Fruit fly (Drosophila melanogaster): ENCODE results near the gene to.
A peak's percentile ranks its signal among the peaks of the same experiment; 100 is the strongest.

The to gene

DNA sequence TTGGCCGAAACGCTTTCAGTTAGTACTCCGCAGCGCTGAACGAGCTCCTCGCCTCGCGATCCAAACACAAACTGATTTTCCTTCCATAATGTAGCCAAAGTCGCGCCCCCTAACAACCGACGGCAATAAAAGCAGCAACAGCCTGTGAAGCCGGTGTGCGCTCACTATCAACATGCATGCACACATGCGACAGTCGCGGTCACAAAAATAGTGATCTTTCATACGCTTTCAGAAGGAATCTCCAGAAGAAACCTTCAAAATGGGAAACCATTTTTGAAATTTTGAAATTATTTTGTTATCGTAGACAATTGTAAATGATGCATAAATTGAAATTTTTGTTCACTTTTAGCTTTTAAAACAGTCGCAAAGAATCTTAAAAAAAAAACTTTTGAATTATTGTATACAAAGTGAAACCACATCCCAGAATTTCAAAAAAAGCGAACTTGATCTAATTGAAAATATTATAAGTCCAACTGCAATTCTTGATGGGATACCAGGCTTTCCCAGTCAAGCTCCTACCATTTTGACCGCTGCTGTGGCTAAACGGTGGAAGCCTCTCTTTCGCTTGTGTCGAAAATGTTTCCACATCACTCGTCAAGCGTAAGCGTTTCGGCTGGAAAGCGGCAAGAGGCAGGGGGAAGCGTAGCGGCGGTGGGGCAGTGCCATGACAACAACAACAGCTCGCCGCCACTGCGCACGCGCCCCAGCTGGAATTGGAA is 7.5 kb upstream of the to start, which contains the start of gene Cad96Cb:
Cad96Cb (minus strand) TSS at position 51 of the 719 bp plus-strand sequence.
- peak; percentile 6 for TF ChIP-seq CG17801 (GFP tag; optimal IDR thresholded peaks at IDR 0.05; ENCODE audit: partially characterized antibody)

DNA sequence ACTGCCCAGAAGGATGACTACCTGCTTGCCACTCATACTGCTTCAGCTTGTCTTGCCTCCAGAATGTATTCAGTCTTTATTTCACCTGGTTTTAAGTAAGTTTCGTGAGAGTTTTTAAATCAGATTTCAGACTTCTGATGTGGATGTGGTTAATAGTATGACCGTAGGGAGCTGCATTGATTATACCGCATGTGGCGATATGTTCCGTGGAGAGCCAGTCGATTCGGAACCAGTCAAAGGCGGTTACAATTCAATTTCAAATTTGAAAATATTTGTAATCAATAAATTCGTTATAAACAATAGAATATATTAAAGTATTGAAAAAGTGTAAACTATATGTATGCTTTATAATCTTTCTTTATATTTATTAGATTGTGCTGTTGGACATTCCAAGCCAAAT is 4.6 kb upstream of the to start, which contains the start of gene Sil1:
Sil1 (minus strand) TSS at position 168 of the 400 bp plus-strand sequence.
- peak; percentile 29 for TF ChIP-seq CG17801 (GFP tag; optimal IDR thresholded peaks at IDR 0.05; ENCODE audit: partially characterized antibody)

DNA sequence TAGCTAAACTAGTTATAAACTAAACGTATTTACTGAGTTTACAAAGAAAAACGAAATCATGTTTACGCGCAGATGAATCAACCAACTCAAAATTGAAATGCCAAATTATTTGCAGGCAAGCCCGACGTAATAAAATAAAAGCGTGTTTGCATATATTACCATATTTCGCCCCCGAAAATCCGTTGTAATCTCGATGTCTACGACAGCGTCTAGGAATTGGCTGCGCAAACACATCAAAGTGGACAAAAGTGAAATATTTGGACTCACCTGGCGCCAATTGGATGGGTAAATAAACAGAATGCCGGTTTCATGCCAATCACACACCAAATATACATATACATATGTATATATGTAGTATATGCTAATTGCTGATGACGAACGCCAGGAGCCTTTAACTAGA is 3.9 kb upstream of the to start:
- TF ChIP-seq CG17801 (GFP tag; optimal IDR thresholded peaks at IDR 0.05; ENCODE audit: partially characterized antibody): no peak

DNA sequence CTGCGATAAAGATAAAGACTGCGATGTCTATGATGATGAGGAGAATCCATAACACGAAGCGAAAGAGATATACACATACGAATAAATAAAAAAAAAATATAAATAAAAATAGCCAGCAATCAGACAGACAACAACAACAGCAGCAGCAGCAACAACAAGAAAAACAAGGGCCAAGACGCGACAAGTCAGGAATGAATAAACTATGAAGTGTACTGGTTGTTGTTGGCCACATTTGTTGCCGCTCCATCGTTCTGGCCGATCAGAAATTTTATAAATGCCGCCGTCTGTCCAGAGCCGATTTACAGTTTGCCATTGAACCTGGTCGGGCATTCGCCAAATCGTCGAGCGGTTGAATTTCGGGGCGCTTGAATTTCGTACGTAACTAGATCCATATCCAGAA is 2.7 kb upstream of the to start, which contains the start of gene Jhbp7:
Jhbp7 (plus strand) TSS at position 301 of the 400 bp plus-strand sequence.
- no peak for TF ChIP-seq CG17801 (GFP tag; optimal IDR thresholded peaks at IDR 0.05; ENCODE audit: partially characterized antibody)

DNA sequence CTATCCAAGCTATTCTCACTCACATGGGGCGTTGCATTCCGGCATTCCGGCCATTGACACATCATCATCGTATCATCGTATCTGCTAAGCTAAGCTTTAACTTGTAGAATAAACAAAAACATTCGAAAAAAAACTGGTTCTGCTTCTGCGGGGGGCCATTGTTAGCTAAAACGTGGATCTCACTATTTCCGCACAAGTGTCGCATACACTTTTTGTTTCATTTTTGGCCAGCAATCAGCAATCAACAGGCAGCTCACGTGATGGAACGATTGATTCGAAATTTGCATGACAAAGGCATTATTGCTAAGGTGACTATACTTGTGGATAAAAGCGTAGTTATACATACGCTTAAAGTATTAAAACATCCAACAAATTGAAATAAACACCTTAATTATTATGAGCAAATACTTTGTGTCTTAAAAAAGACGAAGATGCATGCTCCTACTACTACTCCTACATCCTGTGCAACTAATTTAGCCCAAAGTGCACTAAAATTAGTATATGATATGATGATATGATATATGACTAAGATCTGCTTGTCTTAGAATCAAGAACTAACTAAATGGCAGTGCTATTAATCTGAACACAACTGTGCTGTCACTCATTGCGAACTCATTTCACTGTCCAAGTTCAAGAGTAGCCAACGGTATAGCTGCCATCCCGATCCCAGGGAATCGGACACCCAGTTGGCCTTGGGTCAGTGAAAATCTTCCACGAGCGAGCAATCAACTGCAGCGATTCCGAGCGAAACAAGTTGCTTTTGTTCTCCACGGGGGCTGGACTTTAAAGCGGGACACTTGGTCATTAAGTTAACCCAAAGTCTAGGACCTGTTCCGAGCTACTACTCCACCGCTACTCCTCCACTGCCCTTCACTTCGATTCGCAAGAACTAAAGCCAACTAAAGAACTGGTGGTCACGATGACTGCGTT is 944 bp upstream of the to start:
- no peak for TF ChIP-seq CG17801 (GFP tag; optimal IDR thresholded peaks at IDR 0.05; ENCODE audit: partially characterized antibody)

DNA sequence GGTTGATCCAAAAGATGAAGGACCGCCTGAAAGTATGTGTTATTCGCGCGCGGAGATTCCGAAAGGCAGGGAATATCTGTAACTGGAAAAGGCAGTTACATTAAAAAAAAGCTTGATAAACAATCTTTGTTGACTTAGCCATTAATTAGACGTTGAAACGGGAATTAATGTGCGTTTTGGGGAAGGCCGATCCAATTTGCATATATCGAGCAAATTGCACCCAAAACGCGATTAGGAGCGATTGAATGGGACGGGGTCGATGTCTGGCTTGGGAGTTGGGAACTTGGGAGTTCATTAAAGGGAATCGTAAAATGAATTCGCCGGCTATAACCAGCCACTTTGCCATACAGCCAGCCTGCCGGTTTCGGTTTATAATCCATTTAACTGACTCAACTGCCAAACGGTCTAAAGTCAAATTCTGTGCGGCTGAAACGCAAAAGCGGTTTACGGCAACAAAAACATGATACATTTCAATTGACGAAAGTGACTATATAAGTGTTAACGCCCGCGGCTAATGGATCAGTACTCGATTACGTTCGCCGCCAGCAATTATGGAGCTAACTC is 1.6 kb downstream of the to start, which contains the start of gene CG11854:
CG11854 (plus strand) TSS at position 514 of the 564 bp plus-strand sequence.
- no peak for TF ChIP-seq CG17801 (GFP tag; optimal IDR thresholded peaks at IDR 0.05; ENCODE audit: partially characterized antibody)

DNA sequence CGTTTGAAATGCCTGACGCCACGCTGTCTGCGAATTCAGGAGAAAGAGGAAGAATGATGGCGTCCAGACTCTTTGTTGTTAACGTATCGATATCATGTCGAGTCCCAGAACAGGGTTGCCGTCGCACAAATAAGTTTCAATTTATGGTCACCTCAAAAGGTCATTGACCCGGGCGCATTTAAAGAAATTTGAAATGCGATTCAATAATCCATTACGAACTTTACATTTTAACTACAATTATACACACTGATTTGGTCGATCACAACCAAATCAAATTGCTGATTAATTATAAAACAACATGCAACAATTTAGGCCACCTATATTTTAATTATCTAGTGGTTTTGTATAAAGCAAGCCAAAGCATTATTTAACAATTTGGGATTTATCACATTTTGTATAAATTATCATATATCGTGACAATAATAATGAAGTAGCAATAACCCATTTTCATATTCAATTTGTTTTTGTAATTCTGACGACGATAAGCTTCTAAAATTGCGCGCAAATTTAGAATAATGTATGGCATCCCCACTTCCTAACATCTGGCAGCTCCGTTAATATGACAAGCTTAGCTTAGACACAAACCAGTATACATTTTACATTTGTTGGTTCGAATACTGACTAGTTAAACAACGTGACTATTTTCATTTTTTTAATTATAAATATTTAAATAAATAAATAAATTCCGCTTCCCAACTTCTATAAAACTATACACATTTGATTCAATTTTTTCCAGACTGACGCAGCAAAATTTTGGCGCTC is 5.3 kb downstream of the to start, which contains the start of gene bam:
bam (minus strand) TSS at position 58 of the 762 bp plus-strand sequence.
- TF ChIP-seq CG17801 (GFP tag; optimal IDR thresholded peaks at IDR 0.05; ENCODE audit: partially characterized antibody): no peak

DNA sequence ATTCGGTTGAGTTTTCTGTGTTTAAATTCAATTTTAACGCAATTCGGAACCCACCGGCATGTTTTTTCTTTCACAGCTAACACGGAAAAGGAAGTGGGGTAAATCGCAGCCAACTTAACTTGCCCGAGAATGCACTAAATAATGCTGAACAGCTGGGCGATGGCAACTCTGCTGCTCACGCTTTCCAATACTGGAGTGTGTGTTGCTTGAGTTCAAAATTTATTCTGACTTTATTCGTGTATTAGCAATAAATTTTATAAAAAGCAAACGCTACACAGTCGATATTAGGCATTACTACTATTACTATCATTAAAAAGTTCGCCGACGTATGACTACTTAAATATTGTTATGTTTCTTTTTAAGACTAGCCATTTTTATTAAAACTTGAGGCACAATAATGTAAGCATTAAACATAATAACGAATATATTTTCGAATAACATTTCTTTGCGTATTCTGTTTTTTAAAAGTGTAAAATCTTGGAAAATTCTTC is 7.4 kb downstream of the to start, which contains the start of the genes RpS27 and Nup37:
RpS27 (minus strand) TSS at position 136 of the 491 bp plus-strand sequence.
Nup37 (plus strand) TSS at position 280 of the 491 bp plus-strand sequence.
- TF ChIP-seq CG17801 (GFP tag; optimal IDR thresholded peaks at IDR 0.05; ENCODE audit: partially characterized antibody): peak; percentile 89

DNA sequence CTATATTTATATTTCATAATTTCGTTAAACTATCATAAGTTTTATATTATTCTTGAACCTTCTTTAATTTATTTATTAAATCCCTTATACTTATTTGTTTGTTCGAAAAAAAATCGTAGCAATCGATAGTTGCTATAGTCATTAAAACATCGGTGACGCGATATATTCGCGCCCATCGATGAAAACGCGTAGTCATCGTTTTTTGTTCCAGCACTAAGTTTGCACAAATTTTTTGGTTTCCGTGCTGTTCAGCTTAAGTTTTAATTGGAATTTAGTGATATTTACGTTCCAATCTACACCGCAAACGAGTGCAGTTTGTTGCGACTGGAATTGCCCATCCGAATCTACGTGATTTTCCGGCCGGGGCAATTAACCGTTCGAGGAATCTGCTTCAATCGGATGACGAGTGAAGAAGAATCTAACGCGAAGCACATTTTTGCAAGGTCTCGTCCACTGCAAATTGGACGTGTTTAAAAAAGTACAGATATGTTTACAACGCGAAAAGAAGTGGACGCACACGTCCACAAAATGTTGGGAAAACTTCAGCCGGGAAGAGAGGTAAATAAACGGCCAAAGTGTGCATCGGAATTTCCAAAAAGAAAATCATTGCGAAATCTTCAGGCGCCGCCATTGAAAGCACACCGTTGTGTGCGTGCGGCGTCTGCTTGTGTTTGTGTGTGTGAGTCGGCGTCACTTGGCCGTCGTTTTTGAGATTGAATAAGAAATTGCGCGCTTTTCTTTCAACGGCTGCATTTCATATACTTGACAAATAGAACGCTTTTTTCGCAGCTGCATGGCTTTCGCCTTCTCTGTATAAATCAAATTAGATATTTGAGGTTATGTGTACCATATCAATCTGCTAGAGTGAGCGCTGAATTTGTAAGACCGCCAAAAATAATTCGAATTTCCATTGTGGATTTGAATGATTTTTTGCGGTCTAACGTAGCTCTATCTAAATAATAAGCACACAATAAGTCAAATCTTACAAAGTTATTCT is 9.5 kb downstream of the to start, which contains the start of gene Nup358:
Nup358 (plus strand) TSS at position 204 of the 997 bp plus-strand sequence.
- TF ChIP-seq CG17801 (GFP tag; optimal IDR thresholded peaks at IDR 0.05; ENCODE audit: partially characterized antibody): peak; percentile 66

DNA sequence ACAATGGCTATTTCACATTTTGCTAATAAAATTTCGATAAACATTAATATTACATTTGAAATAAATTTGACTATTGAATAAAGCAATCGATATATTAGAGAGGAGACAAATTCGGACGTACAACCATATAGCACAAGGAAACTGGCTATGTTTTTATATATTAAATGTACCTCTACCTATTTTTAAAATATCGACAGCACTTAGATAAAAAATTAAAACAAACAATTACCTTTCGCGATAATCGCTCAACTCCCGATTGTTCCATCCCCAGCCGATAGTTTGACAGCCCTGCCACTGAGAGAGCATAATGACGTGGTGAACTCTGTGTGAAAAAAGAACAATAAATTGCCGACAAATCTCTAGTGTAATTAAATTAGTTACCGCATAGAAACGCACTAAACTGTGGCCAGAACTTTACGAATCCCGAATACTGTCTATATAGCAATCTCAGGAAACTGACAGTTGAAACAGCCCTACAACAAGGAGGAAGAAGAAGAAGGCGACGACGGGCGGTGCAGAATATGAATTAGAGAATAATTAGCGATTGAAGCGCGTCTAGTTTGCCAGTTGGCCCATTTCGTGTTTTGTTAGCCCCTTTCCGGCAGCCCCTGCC is 18.8 kb downstream of the to start, which contains the start of gene CG11857:
CG11857 (plus strand) TSS at position 271 of the 613 bp plus-strand sequence.
- TF ChIP-seq CG17801 (GFP tag; optimal IDR thresholded peaks at IDR 0.05; ENCODE audit: partially characterized antibody): peak; percentile 97

DNA sequence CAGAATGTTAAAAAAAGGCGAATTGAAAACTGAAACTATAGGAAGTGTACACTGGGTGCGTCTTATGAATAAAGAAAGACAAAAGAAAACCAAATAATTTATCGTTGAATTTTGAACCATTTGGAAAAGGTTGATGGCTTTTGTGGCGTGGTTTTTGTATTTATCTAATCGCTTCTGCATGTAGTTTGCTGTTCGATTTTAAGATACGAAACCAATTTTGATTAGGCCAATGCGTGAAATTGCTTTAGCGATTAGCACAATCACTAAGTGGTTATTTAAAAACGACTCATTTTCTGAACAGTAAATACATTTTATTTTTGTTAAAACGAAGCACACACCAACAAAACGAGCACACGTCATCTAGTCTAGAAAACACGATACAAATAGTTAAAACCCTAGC is 20.7 kb downstream of the to start:
- no peak for TF ChIP-seq CG17801 (GFP tag; optimal IDR thresholded peaks at IDR 0.05; ENCODE audit: partially characterized antibody)

DNA sequence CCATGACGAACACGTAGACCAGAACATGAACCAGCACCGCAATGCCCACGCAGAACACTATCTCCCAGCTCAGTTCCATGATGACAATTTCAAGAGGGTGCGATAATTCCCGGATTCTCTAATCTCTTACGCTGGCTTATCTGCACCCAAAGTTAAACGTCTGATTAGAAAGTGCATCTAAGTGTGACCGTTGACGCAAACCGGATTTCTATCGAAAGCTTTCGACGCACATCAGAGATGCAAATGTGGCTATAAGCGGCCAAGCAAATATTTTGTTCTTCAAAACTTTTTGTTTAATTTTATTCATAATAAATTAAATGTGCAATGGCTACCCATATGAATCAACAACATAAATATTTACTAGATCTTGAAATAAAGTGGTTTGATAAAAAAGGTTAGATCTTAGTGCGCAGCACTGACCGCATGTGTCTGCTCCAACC is 22.4 kb downstream of the to start, which contains the start of the genes Kdsr and CG11858:
Kdsr (minus strand) TSS at position 177 of the 440 bp plus-strand sequence.
CG11858 (plus strand) TSS at position 420 of the 440 bp plus-strand sequence.
- TF ChIP-seq CG17801 (GFP tag; optimal IDR thresholded peaks at IDR 0.05; ENCODE audit: partially characterized antibody): peak; percentile 83

All from ovary, adult (tissue).